Worm (Caenorhabditis elegans) whole organism, late embryonic: ENCODE measurements around the gene M04D8.4.

Experiments used
- C08G9.2 ChIP-seq: sonication (generic microtip); optimal IDR thresholded peaks from 2 replicates; lab custom pipeline; 2016; ENCODE audit warnings: mild to moderate bottlenecking, missing genetic modification characterization, moderate library complexity, missing compliant biosample characterization
- Y22D7AL.16 ChIP-seq: sonication (generic microtip); optimal IDR thresholded peaks from 2 replicates; lab custom pipeline; 2016; ENCODE audit warnings: missing genetic modification characterization, missing compliant biosample characterization
- ceh-14 ChIP-seq: sonication (generic microtip); optimal IDR thresholded peaks from 2 replicates; lab custom pipeline; 2016; ENCODE audit warnings: missing genotype, missing genetic modification characterization, missing compliant biosample characterization
- ceh-18 ChIP-seq: sonication (generic microtip); optimal IDR thresholded peaks from 2 replicates; lab custom pipeline; 2016; ENCODE audit warnings: missing genetic modification characterization, missing compliant biosample characterization
- ceh-24 ChIP-seq: sonication (generic microtip); optimal IDR thresholded peaks from 2 replicates; lab custom pipeline; 2016; ENCODE audit warnings: mild to moderate bottlenecking, missing genetic modification characterization, missing compliant biosample characterization
- ceh-45 ChIP-seq: fragments of 200-800 bp; sonication (Bioruptor generic); IDR thresholded peaks from 2 replicates; pipeline ENCODE4 v1.3.6; 2022; ENCODE audit warnings: missing genetic modification reagents, missing genetic modification characterization, missing compliant biosample characterization
- ceh-48 ChIP-seq: sonication (generic microtip); optimal IDR thresholded peaks from 2 replicates; lab custom pipeline; 2016; ENCODE audit warnings: missing genetic modification characterization, inconsistent platforms, missing compliant biosample characterization
- che-1 ChIP-seq: sonication (generic microtip); optimal IDR thresholded peaks from 2 replicates; lab custom pipeline; 2016; ENCODE audit warnings: mild to moderate bottlenecking, missing genetic modification characterization, missing compliant biosample characterization
- elt-4 ChIP-seq: sonication (generic microtip); optimal IDR thresholded peaks from 2 replicates; lab custom pipeline; 2016; ENCODE audit warnings: missing genetic modification characterization, missing compliant biosample characterization
- eyg-1 ChIP-seq: sonication (generic microtip); optimal IDR thresholded peaks from 2 replicates; lab custom pipeline; 2016; ENCODE audit warnings: missing genotype, missing genetic modification characterization, missing compliant biosample characterization
- fkh-10 ChIP-seq: fragments of 150-350 bp; optimal IDR thresholded peaks from 2 replicates; lab custom pipeline; 2014; ENCODE audit warnings: missing biosample characterization, missing genetic modification reagents, missing genetic modification characterization
- gmeb-2 ChIP-seq: sonication (generic microtip); optimal IDR thresholded peaks from 2 replicates; lab custom pipeline; 2016; ENCODE audit warnings: missing genetic modification characterization, inconsistent platforms, missing compliant biosample characterization
- hlh-13 ChIP-seq: fragments of 200-800 bp; sonication (Bioruptor generic); optimal IDR thresholded peaks from 2 replicates; lab custom pipeline; 2018; ENCODE audit warnings: mild to moderate bottlenecking, missing genetic modification characterization, missing compliant biosample characterization
- hlh-15 ChIP-seq: sonication (generic microtip); optimal IDR thresholded peaks from 2 replicates; lab custom pipeline; 2016; ENCODE audit warnings: missing genetic modification characterization, missing compliant biosample characterization
- lin-11 ChIP-seq: fragments of 200-800 bp; sonication (Bioruptor generic); optimal IDR thresholded peaks from 2 replicates; lab custom pipeline; 2018; ENCODE audit warnings: mild to moderate bottlenecking, missing genetic modification characterization, missing compliant biosample characterization
- mec-3 ChIP-seq: sonication (generic microtip); optimal IDR thresholded peaks from 2 replicates; lab custom pipeline; 2016; ENCODE audit warnings: borderline replicate concordance, missing genetic modification characterization, missing compliant biosample characterization
- nfya-1 ChIP-seq: sonication (generic microtip); optimal IDR thresholded peaks from 2 replicates; lab custom pipeline; 2017; ENCODE audit warnings: missing genetic modification characterization, mild to moderate bottlenecking, missing compliant biosample characterization, antibody characterized with exemption, moderate library complexity
- nhr-11 ChIP-seq: fragments of 150-350 bp; optimal IDR thresholded peaks from 2 replicates; lab custom pipeline; 2014; ENCODE audit warnings: missing biosample characterization, missing genetic modification characterization
- pax-1 ChIP-seq: fragments of 150-350 bp; optimal IDR thresholded peaks from 2 replicates; lab custom pipeline; 2014; ENCODE audit warnings: missing biosample characterization, missing genetic modification characterization
- pha-2 ChIP-seq: sonication (generic microtip); optimal IDR thresholded peaks from 2 replicates; lab custom pipeline; 2017; ENCODE audit warnings: mild to moderate bottlenecking, missing genetic modification characterization, missing compliant biosample characterization
- pha-4 ChIP-seq: fragments of 150-350 bp; optimal IDR thresholded peaks from 2 replicates; lab custom pipeline; 2018; ENCODE audit warnings: missing biosample characterization, missing genetic modification reagents, missing genetic modification characterization
- pros-1 ChIP-seq: fragments of 150-350 bp; optimal IDR thresholded peaks from 2 replicates; lab custom pipeline; 2014; ENCODE audit warnings: missing biosample characterization, missing genetic modification reagents, missing genetic modification characterization
- ref-2 ChIP-seq: sonication (generic microtip); optimal IDR thresholded peaks from 2 replicates; lab custom pipeline; 2016; ENCODE audit warnings: missing genetic modification characterization, missing compliant biosample characterization
- rnt-1 ChIP-seq: sonication (generic microtip); optimal IDR thresholded peaks from 2 replicates; lab custom pipeline; 2016; ENCODE audit warnings: missing genetic modification characterization, missing compliant biosample characterization
- sox-4 ChIP-seq: sonication (generic microtip); optimal IDR thresholded peaks from 2 replicates; lab custom pipeline; 2017; ENCODE audit warnings: mild to moderate bottlenecking, missing genetic modification characterization, inconsistent platforms, missing compliant biosample characterization
- syd-9 ChIP-seq: sonication (generic microtip); optimal IDR thresholded peaks from 2 replicates; lab custom pipeline; 2016; ENCODE audit warnings: mild to moderate bottlenecking, missing genetic modification characterization, moderate library complexity, missing compliant biosample characterization
- tbx-2 ChIP-seq: sonication (generic microtip); optimal IDR thresholded peaks from 2 replicates; lab custom pipeline; 2016; ENCODE audit warnings: missing genetic modification characterization, missing compliant biosample characterization
- tbx-7 ChIP-seq: sonication (generic microtip); optimal IDR thresholded peaks from 2 replicates; lab custom pipeline; 2016; ENCODE audit warnings: missing genotype, missing genetic modification characterization, missing compliant biosample characterization
- ttx-3 ChIP-seq: sonication (generic microtip); optimal IDR thresholded peaks from 2 replicates; lab custom pipeline; 2016; ENCODE audit warnings: missing genetic modification reagents, missing genetic modification characterization, missing compliant biosample characterization
- unc-42 ChIP-seq: sonication (generic microtip); optimal IDR thresholded peaks from 2 replicates; lab custom pipeline; 2016; ENCODE audit warnings: missing genotype, missing genetic modification characterization, missing compliant biosample characterization
- unc-55 ChIP-seq: sonication (generic microtip); optimal IDR thresholded peaks from 2 replicates; lab custom pipeline; 2017; ENCODE audit warnings: missing biosample characterization, missing genetic modification reagents, missing genetic modification characterization
- zip-5 ChIP-seq: sonication (generic microtip); optimal IDR thresholded peaks from 2 replicates; lab custom pipeline; 2016; ENCODE audit warnings: missing genetic modification characterization, missing compliant biosample characterization

M04D8.4 gene

DNA sequence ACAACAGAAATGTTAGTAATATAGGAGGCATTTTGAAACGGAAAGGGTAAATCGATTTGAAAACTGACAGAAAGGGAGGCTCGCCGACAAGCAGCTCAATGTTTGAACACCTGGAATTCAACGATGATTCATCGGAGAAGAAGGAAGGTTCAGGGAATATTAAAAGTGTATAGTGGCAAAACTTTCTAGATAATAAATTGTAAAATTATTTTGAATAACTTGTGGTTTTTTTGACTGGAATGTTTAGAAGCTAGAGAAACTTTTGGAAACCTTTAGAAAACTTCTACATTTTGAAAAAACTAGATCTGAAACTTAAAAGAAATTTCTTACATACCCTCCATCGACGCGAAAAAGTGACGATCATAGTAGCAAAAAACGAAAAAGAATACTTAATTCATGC lies 32.6 kb downstream of the M04D8.4 start, which contains the start of gene pqn-8:
Gene pqn-8, minus strand, starts transcription at position 101 of the 400 bp plus-strand sequence.
- TF ChIP-seq syd-9 (tag; lab: Kevin White, UChicago) (no peak), tbx-7 (tag; lab: Kevin White, UChicago) (no peak), che-1 (no peak), pha-2 (tag; lab: Kevin White, UChicago) (no peak), tbx-2 (tag; lab: Kevin White, UChicago) (no peak)

ce11 chrIII:9993535-9993934 lies 36.9 kb downstream of the M04D8.4 start, which contains the start of gene C05B5.4:
C05B5.4 (plus strand) TSS chrIII:9993885.
- TF ChIP-seq ceh-14 (tag; lab: Kevin White, UChicago) (no peak), fkh-10 (GFP tag; lab: Kevin White, UChicago) (no peak), che-1 (no peak), mec-3 (tag; lab: Kevin White, UChicago) (no peak), ref-2 (tag; lab: Kevin White, UChicago) (no peak), pha-2 (tag; lab: Kevin White, UChicago) (no peak), pha-4 (tag; lab: Kevin White, UChicago) (no peak), hlh-15 (no peak), lin-11 (tag; lab: Kevin White, UChicago) (no peak), nhr-11 (tag; lab: Kevin White, UChicago) (no peak), pax-1 (tag; lab: Kevin White, UChicago) (no peak), tbx-7 (tag; lab: Kevin White, UChicago) (no peak), ceh-48 (tag; lab: Kevin White, UChicago) (no peak), zip-5 (tag; lab: Kevin White, UChicago) (no peak), gmeb-2 (tag; lab: Kevin White, UChicago) (no peak)

- no peak for TF ChIP-seq ceh-24 (tag; lab: Kevin White, UChicago)
- TF ChIP-seq tbx-7 (tag; lab: Kevin White, UChicago): no peak
- TF ChIP-seq ttx-3 (tag; lab: Kevin White, UChicago): no peak
- TF ChIP-seq ceh-48 (tag; lab: Kevin White, UChicago): no peak
- TF ChIP-seq ceh-18: no peak
- TF ChIP-seq tbx-2 (tag; lab: Kevin White, UChicago): no peak
- TF ChIP-seq unc-55 (GFP tag; lab: Kevin White, UChicago): no peak
- TF ChIP-seq pros-1 (tag; lab: Kevin White, UChicago): no peak
- TF ChIP-seq C08G9.2: no peak
- TF ChIP-seq rnt-1 (tag; lab: Kevin White, UChicago): no peak
- TF ChIP-seq ceh-45 (GFP tag; lab: Robert Waterston, UW): no peak
- no peak for TF ChIP-seq che-1
- TF ChIP-seq hlh-13 (GFP tag; lab: Kevin White, UChicago): no peak
- no peak for TF ChIP-seq sox-4 (tag; lab: Kevin White, UChicago)
- no peak for TF ChIP-seq unc-42 (tag; lab: Kevin White, UChicago)
- TF ChIP-seq ceh-14 (tag; lab: Kevin White, UChicago): no peak
- no peak for TF ChIP-seq eyg-1 (tag; lab: Kevin White, UChicago)
- TF ChIP-seq elt-4 (tag; lab: Kevin White, UChicago): no peak
- no peak for TF ChIP-seq pha-4 (tag; lab: Kevin White, UChicago)
- no peak for TF ChIP-seq nfya-1
Measured at ce11 chrIII:9991324-9991723, 39.1 kb downstream of the M04D8.4 start.

DNA sequence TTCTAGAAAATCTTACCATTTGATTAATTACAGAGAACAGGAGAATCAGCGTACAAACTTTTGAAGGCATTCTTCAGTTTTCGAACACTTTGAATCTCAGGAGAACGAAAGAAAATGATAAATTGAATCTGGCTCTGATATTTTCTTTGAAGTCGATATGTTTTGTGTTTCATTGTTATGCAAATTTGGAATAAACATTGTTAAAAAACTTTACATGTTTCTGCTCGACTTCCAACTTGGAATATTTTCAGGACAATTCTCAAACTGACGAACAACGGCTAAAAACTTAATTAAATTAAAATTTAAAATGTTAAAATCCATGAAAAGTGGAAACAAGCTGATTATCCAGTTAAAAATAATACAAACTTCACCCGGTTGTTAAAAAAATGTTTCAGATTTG lies 42.1 kb downstream of the M04D8.4 start, which contains the start of gene C05B5.1:
Gene C05B5.1, minus strand, starts transcription at position 101 of the 400 bp plus-strand sequence.
- TF ChIP-seq eyg-1 (tag; lab: Kevin White, UChicago): no peak
- TF ChIP-seq Y22D7AL.16 (tag; lab: Kevin White, UChicago): no peak

DNA sequence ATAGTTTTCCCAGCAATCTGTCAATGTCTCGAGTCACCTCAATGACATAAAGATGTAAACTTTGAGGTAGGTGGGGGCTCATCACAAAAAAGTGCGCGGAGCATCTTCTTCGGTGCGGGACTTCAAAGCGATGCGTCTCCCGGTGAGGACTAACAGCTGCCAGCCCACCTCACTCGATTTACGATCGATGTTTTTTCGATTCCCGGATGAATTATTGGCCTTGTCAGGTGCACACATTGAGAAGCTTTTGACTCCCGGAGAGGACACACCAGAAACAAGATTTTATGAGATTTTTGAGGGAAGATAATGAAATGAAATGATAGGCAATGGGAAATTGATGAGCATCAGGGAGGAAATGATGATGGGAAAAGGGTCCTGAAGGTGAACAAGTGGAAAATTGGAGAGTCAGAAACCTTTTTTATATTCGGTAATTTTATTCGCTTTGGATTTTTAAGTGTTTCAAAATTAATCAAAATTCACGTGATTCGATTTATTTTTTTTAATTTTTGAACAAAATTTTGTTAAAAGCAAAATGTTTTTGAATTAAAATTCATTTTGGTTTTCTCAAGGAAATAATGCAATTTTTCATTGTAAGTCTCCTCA lies 43.5 kb downstream of the M04D8.4 start, which contains the start of gene C05B5.12:
Gene C05B5.12, plus strand, starts transcription at position 553 of the 603 bp plus-strand sequence.
- TF ChIP-seq unc-55 (GFP tag; lab: Kevin White, UChicago) (peak; percentile 87), ceh-18 (peak; percentile 10), zip-5 (tag; lab: Kevin White, UChicago) (no peak)
